Worm (Caenorhabditis elegans) whole organism, midembryonic: ENCODE measurements around the gene F08D12.7.

Source experiments
- flt-1 ChIP-seq: fragments of 200-800 bp; sonication (Bioruptor generic); IDR thresholded peaks from 2 replicates; pipeline ENCODE4 v1.3.6; 2022; ENCODE audit warnings: missing genetic modification characterization, missing compliant biosample characterization
- klf-2 ChIP-seq: fragments of 200-800 bp; sonication (Bioruptor generic); conservative IDR thresholded peaks from 2 replicates; pipeline ENCODE4 v1.3.6; 2022; ENCODE audit warnings: missing genetic modification reagents, missing genetic modification characterization, missing compliant biosample characterization
- med-1 ChIP-seq: sonication (generic microtip); optimal IDR thresholded peaks from 2 replicates; lab custom pipeline; 2017; ENCODE audit warnings: missing genetic modification characterization, mild to moderate bottlenecking, missing compliant biosample characterization, antibody characterized with exemption, missing genetic modification reagents; ENCODE audit not compliant: insufficient read depth
- ref-1 ChIP-seq: fragments of 200-800 bp; sonication (Bioruptor generic); conservative IDR thresholded peaks from 2 replicates; pipeline ENCODE4 v1.3.6; 2022; ENCODE audit warnings: missing genetic modification reagents, missing genetic modification characterization, missing compliant biosample characterization
- tab-1 ChIP-seq: fragments of 200-800 bp; sonication (Bioruptor generic); IDR thresholded peaks from 2 replicates; pipeline ENCODE4 v1.3.6; 2022; ENCODE audit warnings: missing genetic modification characterization, missing compliant biosample characterization
- ztf-23 ChIP-seq: fragments of 200-800 bp; sonication (Bioruptor generic); IDR thresholded peaks from 2 replicates; pipeline ENCODE4 v1.3.6; 2022; ENCODE audit warnings: missing genetic modification reagents, missing genetic modification characterization, missing compliant biosample characterization

DNA sequence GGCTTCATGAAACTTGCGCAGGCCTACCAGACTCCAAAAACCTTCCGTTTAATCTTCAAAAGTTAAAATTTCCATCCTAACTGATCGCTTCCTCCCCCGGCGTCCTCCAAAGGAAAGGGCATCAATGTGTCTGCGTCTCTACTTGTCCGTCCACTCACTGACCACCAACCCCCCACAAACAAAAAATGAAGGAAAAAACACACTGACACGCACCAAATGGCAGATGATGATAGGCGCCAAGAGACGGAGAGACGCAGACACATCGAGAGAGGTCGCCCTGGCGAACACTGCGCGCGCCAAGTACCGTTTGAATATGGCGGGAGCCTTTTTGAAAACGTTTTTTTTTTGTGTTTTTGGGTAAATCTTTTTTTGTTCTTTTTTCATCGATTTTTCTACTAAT is 34.2 kb downstream of the F08D12.7 start:
- TF ChIP-seq klf-2 (GFP tag; lab: Robert Waterston, UW) = no peak
- no peak for TF ChIP-seq tab-1 (GFP tag; lab: Robert Waterston, UW)
- TF ChIP-seq flt-1 = no peak
- TF ChIP-seq ztf-23 (GFP tag; lab: Robert Waterston, UW) = no peak
- no peak for TF ChIP-seq med-1 (GFP tag; lab: Kevin White, UChicago)
- no peak for TF ChIP-seq ref-1 (GFP tag; lab: Robert Waterston, UW)
